Fruit fly (Drosophila melanogaster): Measurements from ENCODE around the gene ringer.
A peak's percentile ranks its signal among the peaks of the same experiment; 100 is the strongest.

ringer gene

dm6 chr3L:16384145-16384705, 25.0 kb upstream of the ringer start (continued):
- TF ChIP-seq hbn (GFP tag; IDR thresholded peaks at IDR 0.05; ENCODE audit: partially characterized antibody) (no peak), Xbp1 (GFP tag; optimal IDR thresholded peaks at IDR 0.05) (no peak), CG11560 (tag; IDR thresholded peaks at IDR 0.05) (0 out of 3 replicates have a peak, but pooled peaks have one; percentile 25), Nf-YC (tag; optimal IDR thresholded peaks at IDR 0.05) (no peak), nom (GFP tag; optimal IDR thresholded peaks at IDR 0.05) (peak; percentile 49), az2 (GFP tag; optimal IDR thresholded peaks at IDR 0.05) (no peak), mirr (GFP tag; optimal IDR thresholded peaks at IDR 0.05) (peak; percentile 27), sd (tag; optimal IDR thresholded peaks at IDR 0.05) (no peak), CG10321 (GFP tag; IDR thresholded peaks at IDR 0.05) (no peak), Asciz (GFP tag; optimal IDR thresholded peaks at IDR 0.05) (no peak), CG10543 (GFP tag; optimal IDR thresholded peaks at IDR 0.05) (peak; percentile 11), lov (optimal IDR thresholded peaks at IDR 0.05) (no peak), lov (GFP tag; IDR thresholded peaks at IDR 0.05) (no peak), ro (GFP tag; IDR thresholded peaks at IDR 0.05) (0 out of 2 replicates have a peak, but pooled peaks have one; percentile 11), NC2β (GFP tag; optimal IDR thresholded peaks at IDR 0.05) (no peak), zen2 (GFP tag; IDR thresholded peaks at IDR 0.05; ENCODE audit: partially characterized antibody) (no peak; the same call in 2 of the 3 replicates), CG9797 (GFP tag; optimal IDR thresholded peaks at IDR 0.05) (no peak), zfh1 (GFP tag; IDR thresholded peaks at IDR 0.05) (no peak), CG8944 (GFP tag; optimal IDR thresholded peaks at IDR 0.05) (no peak), CG14014 (GFP tag; IDR thresholded peaks at IDR 0.05) (0 out of 2 replicates have a peak, but pooled peaks have one; percentile 6), Dref (GFP tag; IDR thresholded peaks at IDR 0.05) (peak; percentile 9; the same call in 1 of the 2 replicates), vvl (GFP tag; IDR thresholded peaks at IDR 0.05) (no peak), CG3065 (GFP tag; optimal IDR thresholded peaks at IDR 0.05) (no peak), grau (tag; optimal IDR thresholded peaks at IDR 0.05) (no peak), CG12769 (tag; optimal IDR thresholded peaks at IDR 0.05) (no peak), corto (GFP tag; optimal IDR thresholded peaks at IDR 0.05) (no peak), Drgx (GFP tag; IDR thresholded peaks at IDR 0.05) (peak; percentile 44; the same call in 1 of the 2 replicates), luna (GFP tag; optimal IDR thresholded peaks at IDR 0.05) (no peak), Dll (GFP tag; IDR thresholded peaks at IDR 0.05; ENCODE audit: partially characterized antibody) (no peak), Vsx1 (GFP tag; optimal IDR thresholded peaks at IDR 0.05) (no peak), lmd (GFP tag; IDR thresholded peaks at IDR 0.05) (no peak), CG43689 (GFP tag; IDR thresholded peaks at IDR 0.05) (no peak), CG9817 (tag; optimal IDR thresholded peaks at IDR 0.05) (no peak), exex (tag; optimal IDR thresholded peaks at IDR 0.05) (peak; percentile 61), Med (GFP tag) (peak; percentile 71), btn (GFP tag; optimal IDR thresholded peaks at IDR 0.05) (no peak), ATbp (GFP tag; optimal IDR thresholded peaks at IDR 0.05) (no peak), CG2678 (tag; optimal IDR thresholded peaks at IDR 0.05) (peak; percentile 3)

- TF ChIP-seq CG15696 (tag; optimal IDR thresholded peaks at IDR 0.05) (no peak), exex (tag; optimal IDR thresholded peaks at IDR 0.05) (peak; percentile 79), CG3163 (GFP tag; optimal IDR thresholded peaks at IDR 0.05) (no peak), grn (GFP tag; optimal IDR thresholded peaks at IDR 0.05) (peak; percentile 20), chinmo (GFP tag; IDR thresholded peaks at IDR 0.05; ENCODE audit: partially characterized antibody) (0 out of 4 replicates have a peak, but pooled peaks have one; percentile 30), Pdp1 (GFP tag; optimal IDR thresholded peaks at IDR 0.05) (peak in 1 of 2 experiments; percentile 87)
These were observed 23.8 kb upstream of the ringer start for dm6 chr3L:16383056-16383455.

Measured in whole organism, embryonic.